Worm (Caenorhabditis elegans) whole organism, midembryonic: ENCODE measurements around the gene fbxc-32.

Experiments used
- med-1 ChIP-seq: sonication (generic microtip); optimal IDR thresholded peaks from 2 replicates; lab custom pipeline; 2017; ENCODE audit warnings: missing genetic modification characterization, mild to moderate bottlenecking, missing compliant biosample characterization, antibody characterized with exemption, missing genetic modification reagents; ENCODE audit not compliant: insufficient read depth
- ref-1 ChIP-seq: fragments of 200-800 bp; sonication (Bioruptor generic); conservative IDR thresholded peaks from 2 replicates; pipeline ENCODE4 v1.3.6; 2022; ENCODE audit warnings: missing genetic modification reagents, missing genetic modification characterization, missing compliant biosample characterization
- tab-1 ChIP-seq: fragments of 200-800 bp; sonication (Bioruptor generic); IDR thresholded peaks from 2 replicates; pipeline ENCODE4 v1.3.6; 2022; ENCODE audit warnings: missing genetic modification characterization, missing compliant biosample characterization

DNA sequence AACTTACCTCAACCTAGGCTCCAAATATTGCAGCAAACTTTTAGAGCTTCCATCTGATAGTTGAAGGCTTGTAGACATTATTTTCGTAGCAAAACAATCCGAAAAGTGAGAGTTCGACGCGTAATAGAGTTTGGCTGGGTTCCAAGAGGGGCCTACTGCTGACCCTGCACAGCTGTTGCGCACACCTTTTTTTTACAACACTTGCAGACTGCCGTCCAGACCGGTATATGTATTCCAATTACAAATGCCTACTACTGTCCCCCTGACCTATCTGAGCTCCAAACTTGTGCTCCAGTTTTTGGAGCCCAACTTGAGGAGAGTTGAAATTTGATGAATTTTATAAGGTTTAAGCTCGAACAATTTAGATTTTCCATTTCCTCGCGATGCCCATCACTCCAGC, 38.4 kb downstream of the fbxc-32 start, which contains the start of the genes fbxc-24 and fbxc-27:
- TF ChIP-seq tab-1 (GFP tag; lab: Robert Waterston, UW) (no peak), ref-1 (no peak), med-1 (GFP tag; lab: Kevin White, UChicago) (no peak)
